Worm (Caenorhabditis elegans): Measurements from ENCODE around the gene sdz-19.

DNA sequence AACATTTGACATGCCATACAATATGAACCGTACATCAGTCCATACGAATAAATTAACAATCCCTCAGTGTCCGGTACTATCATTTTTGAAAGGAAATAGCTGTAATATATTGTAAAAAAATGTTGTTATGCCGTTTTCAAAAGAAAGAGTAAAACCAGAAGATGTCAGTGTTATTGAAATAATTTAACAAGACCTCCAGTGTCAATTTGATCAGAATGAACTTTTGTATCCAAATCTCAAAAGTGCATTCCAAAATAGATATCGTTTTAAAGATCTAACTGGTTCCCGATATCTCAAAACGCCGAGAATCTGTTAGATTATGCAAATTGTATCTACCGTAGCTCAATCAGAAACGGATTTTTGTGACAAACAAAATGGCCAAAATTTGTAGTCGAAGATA lies 41.6 kb downstream of the sdz-19 start, which contains the start of gene odr-7:
- TF ChIP-seq flt-1 (GFP tag; IDR thresholded peaks at IDR 0.05) (no peak), T22C8.4 (GFP tag; IDR thresholded peaks at IDR 0.05) (no peak)

Data from whole organism, midembryonic.